Comparison of ENCODE assay signal across 1 fruit fly cellular context in genomic region chr3R:10884031-10884677, dm6.
TF ChIP-seq lines count a peak whose summit lies in the region.

No protein-coding gene starts in this region.

TF ChIP-seq in whole organism, embryonic, 481 proteins besides CTCF, POLR2A, EP300 and RAD21 (continued from another document and continues in another):
- TF ChIP-seq bsh (GFP tag; optimal IDR thresholded peaks at IDR 0.05; lab: Kevin White, UChicago) (peak in 1 of 2 experiments; percentile 29), H2.0 (GFP tag; IDR thresholded peaks at IDR 0.05; lab: Robert Waterston, UW) (peak; percentile 70), CG11723 (GFP tag; optimal IDR thresholded peaks at IDR 0.05; lab: Kevin White, UChicago) (no peak), dati (GFP tag; IDR thresholded peaks at IDR 0.05; lab: Robert Waterston, UW) (peak; percentile 62; the same call in 1 of the 2 replicates), CG12744 (GFP tag; optimal IDR thresholded peaks at IDR 0.05; lab: Kevin White, UChicago) (no peak), CG4282 (GFP tag; optimal IDR thresholded peaks at IDR 0.05; lab: Kevin White, UChicago) (no peak), CG17568 (GFP tag; optimal IDR thresholded peaks at IDR 0.05; lab: Kevin White, UChicago) (peak; percentile 16), Pdp1 (GFP tag; optimal IDR thresholded peaks at IDR 0.05; lab: Kevin White, UChicago) (peak; percentile 31 to 48), CG1832 (GFP tag; optimal IDR thresholded peaks at IDR 0.05; lab: Kevin White, UChicago) (no peak), Ravus (GFP tag; IDR thresholded peaks at IDR 0.05; lab: Robert Waterston, UW) (peak; percentile 57), CG3726 (GFP tag; IDR thresholded peaks at IDR 0.05; lab: Robert Waterston, UW) (peak; percentile 63; the same call in 1 of the 3 replicates), MTF-1 (GFP tag; optimal IDR thresholded peaks at IDR 0.05; lab: Kevin White, UChicago; ENCODE audit: borderline replicate concordance) (peak; percentile 55), chm (GFP tag; IDR thresholded peaks at IDR 0.05; lab: Robert Waterston, UW) (peak; percentile 53; the same call in 1 of the 2 replicates), jigr1 (GFP tag; IDR thresholded peaks at IDR 0.05; lab: Robert Waterston, UW) (peak; percentile 63), CG9932 (GFP tag; IDR thresholded peaks at IDR 0.05; lab: Robert Waterston, UW) (peak; percentile 83), lab (GFP tag; optimal IDR thresholded peaks at IDR 0.05; lab: Kevin White, UChicago) (peak; percentile 93), pita (GFP tag; optimal IDR thresholded peaks at IDR 0.05; lab: Kevin White, UChicago) (no peak), CG31365 (tag; optimal IDR thresholded peaks at IDR 0.05; lab: Kevin White, UChicago) (no peak), gfzf (GFP tag; optimal IDR thresholded peaks at IDR 0.05; lab: Kevin White, UChicago) (no peak), CG14441 (GFP tag; IDR thresholded peaks at IDR 0.05; lab: Robert Waterston, UW) (peak; percentile 90), CG12071 (GFP tag; optimal IDR thresholded peaks at IDR 0.05; lab: Kevin White, UChicago) (peak; percentile 64), Fer3 (tag; optimal IDR thresholded peaks at IDR 0.05; lab: Kevin White, UChicago) (peak; percentile 80), HLH3B (GFP tag; IDR thresholded peaks at IDR 0.05; lab: Robert Waterston, UW) (peak; percentile 83), lbe (GFP tag; optimal IDR thresholded peaks at IDR 0.05; lab: Kevin White, UChicago) (no peak), CG5245 (GFP tag; optimal IDR thresholded peaks at IDR 0.05; lab: Kevin White, UChicago) (peak; percentile 42), gcm2 (GFP tag; optimal IDR thresholded peaks at IDR 0.05; lab: Kevin White, UChicago) (no peak), sr (GFP tag; IDR thresholded peaks at IDR 0.05; lab: Robert Waterston, UW) (0 out of 3 replicates have a peak, but pooled peaks have one; percentile 12), Xrp1 (GFP tag; IDR thresholded peaks at IDR 0.05; lab: Robert Waterston, UW) (peak; percentile 68; the same call in 1 of the 2 replicates), ci (GFP tag; IDR thresholded peaks at IDR 0.05; lab: Robert Waterston, UW) (peak; percentile 84; the same call in 2 of the 3 replicates), en (GFP tag; optimal IDR thresholded peaks at IDR 0.05; lab: Kevin White, UChicago) (no peak), CrebB (tag; optimal IDR thresholded peaks at IDR 0.05; lab: Kevin White, UChicago) (peak; percentile 52), Vsx1 (GFP tag; optimal IDR thresholded peaks at IDR 0.05; lab: Kevin White, UChicago) (peak; percentile 71), hbn (GFP tag; IDR thresholded peaks at IDR 0.05; lab: Robert Waterston, UW; ENCODE audit: partially characterized antibody) (no peak), CG8924 (tag; optimal IDR thresholded peaks at IDR 0.05; lab: Kevin White, UChicago) (peak; percentile 64), MBD-R2 (GFP tag; IDR thresholded peaks at IDR 0.05; lab: Robert Waterston, UW) (peak; percentile 41; the same call in 1 of the 2 replicates), crc (GFP tag; optimal IDR thresholded peaks at IDR 0.05; lab: Kevin White, UChicago) (no peak), Ets97D (GFP tag; optimal IDR thresholded peaks at IDR 0.05; lab: Kevin White, UChicago) (peak; percentile 16), CG17912 (GFP tag; optimal IDR thresholded peaks at IDR 0.05; lab: Kevin White, UChicago) (no peak), CG13424 (tag; optimal IDR thresholded peaks at IDR 0.05; lab: Kevin White, UChicago) (peak; percentile 76), stc (GFP tag; IDR thresholded peaks at IDR 0.05; lab: Robert Waterston, UW) (peak; percentile 84), NK7.1 (GFP tag; optimal IDR thresholded peaks at IDR 0.05; lab: Kevin White, UChicago) (no peak), esg (GFP tag; conservative IDR thresholded peaks at IDR 0.05; lab: Robert Waterston, UW) (peak; percentile 64), CG14667 (GFP tag; IDR thresholded peaks at IDR 0.05; lab: Robert Waterston, UW) (peak; percentile 65), CG10959 (GFP tag; IDR thresholded peaks at IDR 0.05; lab: Robert Waterston, UW) (no peak), Eip74EF (GFP tag; optimal IDR thresholded peaks at IDR 0.05; lab: Kevin White, UChicago) (peak in 1 of 2 experiments; percentile 49), Adf1 (GFP tag; IDR thresholded peaks at IDR 0.05; lab: Robert Waterston, UW) (no peak; the same call in 1 of the 2 replicates), CG8281 (tag; optimal IDR thresholded peaks at IDR 0.05; lab: Kevin White, UChicago) (peak; percentile 54), sim (GFP tag; IDR thresholded peaks at IDR 0.05; lab: Robert Waterston, UW) (0 out of 2 replicates have a peak, but pooled peaks have one; percentile 34), dan (GFP tag; IDR thresholded peaks at IDR 0.05; lab: Robert Waterston, UW) (no peak), Side (GFP tag; optimal IDR thresholded peaks at IDR 0.05; lab: Kevin White, UChicago) (no peak), ara (GFP tag; IDR thresholded peaks at IDR 0.05; lab: Robert Waterston, UW) (peak; percentile 59; the same call in 1 of the 2 replicates), nau (GFP tag; optimal IDR thresholded peaks at IDR 0.05; lab: Kevin White, UChicago) (peak; percentile 20), ham (GFP tag; IDR thresholded peaks at IDR 0.05; lab: Robert Waterston, UW) (no peak), Meics (GFP tag; optimal IDR thresholded peaks at IDR 0.05; lab: Kevin White, UChicago) (peak; percentile 84), ato (GFP tag; IDR thresholded peaks at IDR 0.05; lab: Robert Waterston, UW; ENCODE audit: partially characterized antibody) (no peak), dm (GFP tag; optimal IDR thresholded peaks at IDR 0.05; lab: Kevin White, UChicago) (no peak), CG12769 (tag; optimal IDR thresholded peaks at IDR 0.05; lab: Kevin White, UChicago) (peak; percentile 64), CG1233 (GFP tag; optimal IDR thresholded peaks at IDR 0.05; lab: Kevin White, UChicago) (peak; percentile 69), Sox102F (GFP tag; optimal IDR thresholded peaks at IDR 0.05; lab: Kevin White, UChicago) (peak; percentile 73), Dad (GFP tag; optimal IDR thresholded peaks at IDR 0.05; lab: Kevin White, UChicago) (no peak), CG12299 (tag; optimal IDR thresholded peaks at IDR 0.05; lab: Kevin White, UChicago) (peak; percentile 33), CG31388 (GFP tag; optimal IDR thresholded peaks at IDR 0.05; lab: Kevin White, UChicago) (no peak), CG6765 (GFP tag; optimal IDR thresholded peaks at IDR 0.05; lab: Kevin White, UChicago) (peak; percentile 19), nom (GFP tag; optimal IDR thresholded peaks at IDR 0.05; lab: Kevin White, UChicago) (no peak), sens (GFP tag; lab: Kevin White, UChicago) (peak; percentile 78), Sin3A (optimal IDR thresholded peaks at IDR 0.05; lab: Kevin White, UChicago) (no peak), Mes4 (GFP tag; optimal IDR thresholded peaks at IDR 0.05; lab: Kevin White, UChicago) (no peak), tin (GFP tag; optimal IDR thresholded peaks at IDR 0.05; lab: Kevin White, UChicago) (peak; percentile 18), CG4328 (GFP tag; optimal IDR thresholded peaks at IDR 0.05; lab: Kevin White, UChicago) (no peak), CG1603 (tag; optimal IDR thresholded peaks at IDR 0.05; lab: Kevin White, UChicago) (peak; percentile 58), wor (GFP tag; IDR thresholded peaks at IDR 0.05; lab: Robert Waterston, UW) (no peak), Ets65A (GFP tag; lab: Kevin White, UChicago) (peak; percentile 23), Nf-YA (GFP tag; IDR thresholded peaks at IDR 0.05; lab: Robert Waterston, UW) (0 out of 2 replicates have a peak, but pooled peaks have one; percentile 32), z (GFP tag; IDR thresholded peaks at IDR 0.05; lab: Robert Waterston, UW) (no peak), Trl (optimal IDR thresholded peaks at IDR 0.05; lab: Kevin White, UChicago) (no peak), Trl (GFP tag; optimal IDR thresholded peaks at IDR 0.05; lab: Kevin White, UChicago) (no peak), CG43689 (GFP tag; IDR thresholded peaks at IDR 0.05; lab: Robert Waterston, UW) (peak; percentile 60), CG17829 (tag; optimal IDR thresholded peaks at IDR 0.05; lab: Kevin White, UChicago) (peak; percentile 66), CG1647 (GFP tag; optimal IDR thresholded peaks at IDR 0.05; lab: Kevin White, UChicago) (peak; percentile 23), tio (GFP tag; optimal IDR thresholded peaks at IDR 0.05; lab: Kevin White, UChicago) (no peak), MESR4 (GFP tag; optimal IDR thresholded peaks at IDR 0.05; lab: Kevin White, UChicago) (no peak), CG16815 (GFP tag; optimal IDR thresholded peaks at IDR 0.05; lab: Kevin White, UChicago) (no peak), CG8089 (GFP tag; optimal IDR thresholded peaks at IDR 0.05; lab: Kevin White, UChicago) (no peak), CG15696 (tag; optimal IDR thresholded peaks at IDR 0.05; lab: Kevin White, UChicago) (peak; percentile 39), Abd-B (GFP tag; optimal IDR thresholded peaks at IDR 0.05; lab: Kevin White, UChicago) (peak; percentile 79), CG16779 (GFP tag; IDR thresholded peaks at IDR 0.05; lab: Robert Waterston, UW) (peak; percentile 82), Hr3 (GFP tag; optimal IDR thresholded peaks at IDR 0.05; lab: Kevin White, UChicago) (peak; percentile 27), Fer2 (tag; optimal IDR thresholded peaks at IDR 0.05; lab: Kevin White, UChicago) (peak; percentile 46), ab (GFP tag; optimal IDR thresholded peaks at IDR 0.05; lab: Kevin White, UChicago) (no peak), Bdp1 (GFP tag; optimal IDR thresholded peaks at IDR 0.05; lab: Kevin White, UChicago) (no peak), YL-1 (GFP tag; optimal IDR thresholded peaks at IDR 0.05; lab: Kevin White, UChicago) (no peak), CG1792 (GFP tag; optimal IDR thresholded peaks at IDR 0.05; lab: Kevin White, UChicago) (no peak), Awh (GFP tag; IDR thresholded peaks at IDR 0.05; lab: Robert Waterston, UW) (peak; percentile 89), fd102C (GFP tag; optimal IDR thresholded peaks at IDR 0.05; lab: Kevin White, UChicago) (no peak), CG12155 (GFP tag; optimal IDR thresholded peaks at IDR 0.05; lab: Kevin White, UChicago) (peak; percentile 21), phol (tag; optimal IDR thresholded peaks at IDR 0.05; lab: Kevin White, UChicago) (peak; percentile 69), Asciz (GFP tag; optimal IDR thresholded peaks at IDR 0.05; lab: Kevin White, UChicago) (peak; percentile 82), Dp (GFP tag; optimal IDR thresholded peaks at IDR 0.05; lab: Kevin White, UChicago) (no peak), ase (GFP tag; IDR thresholded peaks at IDR 0.05; lab: Robert Waterston, UW) (peak; percentile 90), CG18011 (GFP tag; optimal IDR thresholded peaks at IDR 0.05; lab: Kevin White, UChicago) (no peak), CG33557 (GFP tag; optimal IDR thresholded peaks at IDR 0.05; lab: Kevin White, UChicago) (no peak), Atf-2 (GFP tag; optimal IDR thresholded peaks at IDR 0.05; lab: Kevin White, UChicago) (no peak), onecut (GFP tag; IDR thresholded peaks at IDR 0.05; lab: Robert Waterston, UW) (peak; percentile 66), CG7357 (GFP tag; IDR thresholded peaks at IDR 0.05; lab: Robert Waterston, UW) (peak; percentile 61), crol (GFP tag; IDR thresholded peaks at IDR 0.05; lab: Robert Waterston, UW) (no peak), bowl (GFP tag; IDR thresholded peaks at IDR 0.05; lab: Robert Waterston, UW) (peak; percentile 64; the same call in 1 of the 2 replicates), CG8478 (optimal IDR thresholded peaks at IDR 0.05; lab: Kevin White, UChicago) (no peak), toy (GFP tag; IDR thresholded peaks at IDR 0.05; lab: Robert Waterston, UW) (peak; percentile 71; the same call in 1 of the 2 replicates), slou (GFP tag; optimal IDR thresholded peaks at IDR 0.05; lab: Kevin White, UChicago) (no peak), CG14050 (GFP tag; IDR thresholded peaks at IDR 0.05; lab: Robert Waterston, UW) (peak; percentile 67), Dip2 (GFP tag; IDR thresholded peaks at IDR 0.05; lab: Robert Waterston, UW) (0 out of 2 replicates have a peak, but pooled peaks have one; percentile 16), CG10147 (GFP tag; optimal IDR thresholded peaks at IDR 0.05; lab: Kevin White, UChicago) (peak; percentile 82), Doc3 (GFP tag; IDR thresholded peaks at IDR 0.05; lab: Robert Waterston, UW; ENCODE audit: partially characterized antibody) (no peak), CG34422 (GFP tag; IDR thresholded peaks at IDR 0.05; lab: Robert Waterston, UW) (peak; percentile 89), Lim3 (GFP tag; IDR thresholded peaks at IDR 0.05; lab: Robert Waterston, UW) (peak; percentile 44; the same call in 1 of the 2 replicates), HHEX (GFP tag; optimal IDR thresholded peaks at IDR 0.05; lab: Kevin White, UChicago) (peak; percentile 83), Drgx (GFP tag; IDR thresholded peaks at IDR 0.05; lab: Robert Waterston, UW) (peak; percentile 78), Spps (tag; optimal IDR thresholded peaks at IDR 0.05; lab: Kevin White, UChicago) (no peak), unpg (GFP tag; optimal IDR thresholded peaks at IDR 0.05; lab: Kevin White, UChicago) (peak; percentile 77), vvl (GFP tag; IDR thresholded peaks at IDR 0.05; lab: Robert Waterston, UW) (peak; percentile 93), pros (GFP tag; optimal IDR thresholded peaks at IDR 0.05; lab: Kevin White, UChicago) (no peak), salm (tag; optimal IDR thresholded peaks at IDR 0.05; lab: Kevin White, UChicago) (peak; percentile 61), dimm (GFP tag; IDR thresholded peaks at IDR 0.05; lab: Robert Waterston, UW) (no peak), mld (GFP tag; IDR thresholded peaks at IDR 0.05; lab: Robert Waterston, UW; ENCODE audit: partially characterized antibody) (no peak), CG3163 (GFP tag; optimal IDR thresholded peaks at IDR 0.05; lab: Kevin White, UChicago) (no peak), CG9609 (GFP tag; optimal IDR thresholded peaks at IDR 0.05; lab: Kevin White, UChicago) (no peak), chinmo (GFP tag; IDR thresholded peaks at IDR 0.05; lab: Robert Waterston, UW; ENCODE audit: partially characterized antibody) (0 out of 4 replicates have a peak, but pooled peaks have one; percentile 54), croc (GFP tag; conservative IDR thresholded peaks at IDR 0.05; lab: Robert Waterston, UW) (no peak; the same call in 2 of the 3 replicates), CG13287 (GFP tag; IDR thresholded peaks at IDR 0.05; lab: Robert Waterston, UW; ENCODE audit: partially characterized antibody) (no peak), otp (GFP tag; IDR thresholded peaks at IDR 0.05; lab: Robert Waterston, UW) (peak; percentile 52; the same call in 1 of the 3 replicates), maf-S (GFP tag; optimal IDR thresholded peaks at IDR 0.05; lab: Kevin White, UChicago) (no peak)
